Worm (Caenorhabditis elegans) whole organism, L1 larva: ENCODE results near the gene AH9.3.

Experiments used
- Y116A8C.19 ChIP-seq: sonication (generic microtip); optimal IDR thresholded peaks from 2 replicates; lab custom pipeline; 2016; ENCODE audit warnings: missing compliant biosample characterization, missing genetic modification characterization, borderline replicate concordance
- aly-2 ChIP-seq: fragments of 150-350 bp; optimal IDR thresholded peaks from 2 replicates; lab custom pipeline; 2014; ENCODE audit warnings: missing biosample characterization, missing genetic modification characterization
- ama-1 ChIP-seq: fragments of 150-350 bp; optimal IDR thresholded peaks from 2 replicates; lab custom pipeline; 2014
- blmp-1 ChIP-seq: fragments of 150-350 bp; optimal IDR thresholded peaks from 2 replicates; lab custom pipeline; 2014; ENCODE audit warnings: missing biosample characterization, missing genetic modification characterization
- ceh-63 ChIP-seq: fragments of 200-800 bp; sonication (Bioruptor generic); optimal IDR thresholded peaks from 2 replicates; lab custom pipeline; 2018; ENCODE audit warnings: mild to moderate bottlenecking, missing genetic modification characterization, missing compliant biosample characterization
- ceh-82 ChIP-seq, 3 experiments: fragments of 150-350 bp in 1 of 3; sonication (generic microtip) in 2 of 3; optimal IDR thresholded peaks; 2 replicates each; lab custom pipeline; 2014 to 2017; ENCODE audit warnings: missing biosample characterization in 3 of 3, missing genetic modification characterization in 3 of 3
- ces-1 ChIP-seq: fragments of 150-350 bp; optimal IDR thresholded peaks from 2 replicates; lab custom pipeline; 2014; ENCODE audit warnings: missing biosample characterization, missing genetic modification reagents, missing genetic modification characterization
- dsc-1 ChIP-seq: sonication (generic microtip); optimal IDR thresholded peaks from 2 replicates; lab custom pipeline; 2016; ENCODE audit warnings: mild to moderate bottlenecking, missing genetic modification characterization, missing compliant biosample characterization
- efl-1 ChIP-seq, 4 experiments: fragments of 150-350 bp; optimal IDR thresholded peaks in 3 of 4; peaks in 1 of 4; 1 replicate in 1 of 4; 2 replicates in 3 of 4; lab custom pipeline; 2014; ENCODE audit warnings: missing biosample characterization in 2 of 4, missing genetic modification characterization in 2 of 4, missing genetic modification reagents in 2 of 4
- efl-3 ChIP-seq: fragments of 200-800 bp; sonication (Bioruptor generic); optimal IDR thresholded peaks from 2 replicates; lab custom pipeline; 2018; ENCODE audit warnings: mild to moderate bottlenecking, missing genetic modification characterization, missing compliant biosample characterization
- egl-27 ChIP-seq, 2 experiments: fragments of 150-350 bp in 1 of 2; sonication (generic microtip); optimal IDR thresholded peaks; 3 replicates each; lab custom pipeline; 2017 to 2018; ENCODE audit warnings: missing biosample characterization in 2 of 2, missing genetic modification characterization in 2 of 2, missing genetic modification reagents in 2 of 2
- fkh-10 ChIP-seq: sonication (generic microtip); optimal IDR thresholded peaks from 2 replicates; lab custom pipeline; 2017; ENCODE audit warnings: missing biosample characterization, missing genetic modification reagents, missing genetic modification characterization
- fos-1 ChIP-seq: fragments of 150-350 bp; optimal IDR thresholded peaks from 2 replicates; lab custom pipeline; 2014; ENCODE audit warnings: missing biosample characterization, missing genetic modification characterization
- grh-1 ChIP-seq: fragments of 200-800 bp; sonication (Bioruptor generic); IDR thresholded peaks from 2 replicates; pipeline ENCODE4 v1.3.6; 2022; ENCODE audit warnings: missing genetic modification reagents, missing genetic modification characterization, missing compliant biosample characterization
- isw-1 ChIP-seq: fragments of 200-800 bp; sonication (Bioruptor generic); IDR thresholded peaks from 2 replicates; pipeline ENCODE4 v1.3.6; 2022; ENCODE audit warnings: missing genetic modification characterization, missing compliant biosample characterization
- lin-13 ChIP-seq: fragments of 150-350 bp; optimal IDR thresholded peaks from 2 replicates; lab custom pipeline; 2014; ENCODE audit warnings: missing biosample characterization, missing genetic modification reagents, missing genetic modification characterization
- lin-14 ChIP-seq: fragments of 200-800 bp; sonication (Bioruptor generic); optimal IDR thresholded peaks from 2 replicates; lab custom pipeline; 2018; ENCODE audit warnings: mild to moderate bottlenecking, missing genetic modification characterization, moderate library complexity, missing compliant biosample characterization
- lin-15B ChIP-seq: fragments of 150-350 bp; sonication (generic microtip); optimal IDR thresholded peaks from 3 replicates; lab custom pipeline; 2014; ENCODE audit warnings: missing biosample characterization, missing genetic modification characterization
- mef-2 ChIP-seq: fragments of 150-350 bp; optimal IDR thresholded peaks from 2 replicates; lab custom pipeline; 2014; ENCODE audit warnings: missing biosample characterization, missing genetic modification characterization
- mep-1 ChIP-seq: fragments of 150-350 bp; optimal IDR thresholded peaks from 2 replicates; lab custom pipeline; 2014; ENCODE audit warnings: missing biosample characterization, missing genetic modification characterization
- nhr-19 ChIP-seq: fragments of 200-800 bp; sonication (Bioruptor generic); conservative IDR thresholded peaks from 2 replicates; pipeline ENCODE4 v1.3.6; 2022; ENCODE audit warnings: missing genetic modification characterization, missing compliant biosample characterization
- nhr-71 ChIP-seq: sonication (generic microtip); optimal IDR thresholded peaks from 2 replicates; lab custom pipeline; 2016; ENCODE audit warnings: mild to moderate bottlenecking, missing genetic modification characterization, moderate library complexity, missing compliant biosample characterization
- nhr-76 ChIP-seq: sonication (generic microtip); optimal IDR thresholded peaks from 2 replicates; lab custom pipeline; 2017; ENCODE audit warnings: missing biosample characterization, missing genetic modification characterization
- nhr-77 ChIP-seq: fragments of 150-350 bp; optimal IDR thresholded peaks from 2 replicates; lab custom pipeline; 2014; ENCODE audit warnings: missing biosample characterization, missing genetic modification characterization
- nhr-85 ChIP-seq: sonication (generic microtip); peaks from one replicate; lab custom pipeline; 2016; ENCODE audit warnings: missing genetic modification characterization, inconsistent platforms, missing compliant biosample characterization
- nhr-90 ChIP-seq: sonication (generic microtip); optimal IDR thresholded peaks from 2 replicates; lab custom pipeline; 2016; ENCODE audit warnings: mild to moderate bottlenecking, missing genetic modification characterization, missing compliant biosample characterization; ENCODE audit not compliant: poor library complexity
- rnt-1 ChIP-seq: sonication (generic microtip); optimal IDR thresholded peaks from 2 replicates; lab custom pipeline; 2016; ENCODE audit warnings: mild to moderate bottlenecking, missing genetic modification characterization, moderate library complexity, missing compliant biosample characterization
- snpc-4 ChIP-seq: fragments of 150-350 bp; optimal IDR thresholded peaks from 2 replicates; lab custom pipeline; 2014; ENCODE audit warnings: missing biosample characterization, missing genetic modification characterization
- sox-4 ChIP-seq: sonication (generic microtip); optimal IDR thresholded peaks from 2 replicates; lab custom pipeline; 2016; ENCODE audit warnings: missing genetic modification characterization, missing compliant biosample characterization
- swsn-7 ChIP-seq: sonication (generic microtip); optimal IDR thresholded peaks from 2 replicates; lab custom pipeline; 2016; ENCODE audit warnings: missing genetic modification characterization, missing compliant biosample characterization
- unc-98 ChIP-seq: fragments of 200-800 bp; sonication (Bioruptor generic); IDR thresholded peaks from 2 replicates; pipeline ENCODE4 v1.3.6; 2022; ENCODE audit warnings: missing genetic modification characterization, missing compliant biosample characterization
- vab-15 ChIP-seq: sonication (generic microtip); optimal IDR thresholded peaks from 2 replicates; lab custom pipeline; 2017; ENCODE audit warnings: missing genotype, mild to moderate bottlenecking, missing genetic modification characterization, missing compliant biosample characterization
- zag-1 ChIP-seq: fragments of 150-350 bp; optimal IDR thresholded peaks from 2 replicates; lab custom pipeline; 2014; ENCODE audit warnings: missing biosample characterization, missing genetic modification characterization
- zip-4 ChIP-seq: fragments of 200-800 bp; sonication (Bioruptor generic); optimal IDR thresholded peaks from 2 replicates; lab custom pipeline; 2018; ENCODE audit warnings: mild to moderate bottlenecking, missing genetic modification characterization, moderate library complexity, missing compliant biosample characterization

AH9.3 gene

ce11 chrX:2226875-2227355 is 34.0 kb downstream of the AH9.3 start (continued):
- TF ChIP-seq mep-1 (peak; percentile 52), nhr-77 (tag; lab: Kevin White, UChicago) (peak; percentile 49), nhr-19 (GFP tag; lab: Robert Waterston, UW) (peak; percentile 74), aly-2 (tag; lab: Kevin White, UChicago) (no peak), lin-15B (tag; lab: Kevin White, UChicago) (no peak)
- TF ChIP-seq, all 84 proteins: peak for 46

ce11 chrX:2220850-2221249 is 40.1 kb downstream of the AH9.3 start, which contains the start of gene hex-1:
Gene hex-1, plus strand, starts transcription at chrX:2221150.
- no peak for TF ChIP-seq fkh-10 (GFP tag; lab: Kevin White, UChicago)
- TF ChIP-seq nhr-76 (tag; lab: Kevin White, UChicago), result no peak
- TF ChIP-seq ceh-63 (GFP tag; lab: Kevin White, UChicago), result no peak
- TF ChIP-seq sox-4, result no peak
- no peak for TF ChIP-seq unc-98 (GFP tag; lab: Robert Waterston, UW)
- no peak for TF ChIP-seq ceh-82 (tag; optimal IDR thresholded peaks at IDR 0.05; lab: Kevin White, UChicago)
- TF ChIP-seq swsn-7, result no peak
- no peak for TF ChIP-seq nhr-71 (tag; lab: Kevin White, UChicago)
- no peak for TF ChIP-seq nhr-90
- no peak for TF ChIP-seq vab-15 (tag; lab: Kevin White, UChicago)
- no peak for TF ChIP-seq lin-13
- no peak for TF ChIP-seq zag-1 (tag; lab: Kevin White, UChicago)
- TF ChIP-seq zip-4 (GFP tag; lab: Kevin White, UChicago), result no peak
- no peak for TF ChIP-seq ama-1
- no peak for TF ChIP-seq efl-3 (GFP tag; lab: Kevin White, UChicago)
- TF ChIP-seq dsc-1 (tag; lab: Kevin White, UChicago), result no peak
- TF ChIP-seq lin-15B (tag; lab: Kevin White, UChicago), result no peak

DNA sequence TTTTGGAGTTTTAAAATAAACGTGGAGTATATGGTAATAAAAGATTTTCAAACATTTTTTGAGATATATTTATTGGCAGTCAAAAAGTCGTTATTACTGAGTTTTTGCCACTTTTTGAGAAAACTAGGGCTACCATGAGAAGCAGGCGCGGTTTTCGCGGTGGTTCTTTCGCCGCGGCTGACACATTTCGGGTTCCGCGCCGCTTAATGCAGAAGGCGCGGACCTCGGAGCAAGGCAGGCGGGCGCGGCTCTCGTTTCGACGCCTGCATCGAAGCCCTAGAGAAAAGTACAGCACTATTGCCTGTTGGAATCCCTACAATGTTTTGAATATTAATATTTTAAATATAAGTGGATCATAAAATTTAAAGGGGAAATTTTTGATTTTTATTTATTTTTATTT is 41.5 kb downstream of the AH9.3 start:
- no peak for TF ChIP-seq Y116A8C.19 (tag; lab: Kevin White, UChicago)
- peak; percentile 61 for TF ChIP-seq snpc-4
- TF ChIP-seq rnt-1, result peak; percentile 27

ce11 chrX:2219006-2219405 is 41.9 kb downstream of the AH9.3 start:
- TF ChIP-seq mef-2 (tag; lab: Kevin White, UChicago), result no peak
- TF ChIP-seq blmp-1 (tag; lab: Kevin White, UChicago), result peak; percentile 98

- no peak for TF ChIP-seq efl-1 (optimal IDR thresholded peaks at IDR 0.05; lab: Kevin White, UChicago)
- peak in 1 of 2 experiments; percentile 60 for TF ChIP-seq efl-1 (GFP tag; optimal IDR thresholded peaks at IDR 0.05 in 1 of 2; lab: Kevin White, UChicago)
- TF ChIP-seq grh-1 (GFP tag; lab: Robert Waterston, UW), result peak; percentile 41; the same call in 1 of the 2 replicates
- TF ChIP-seq lin-14 (GFP tag; lab: Kevin White, UChicago), result peak; percentile 61
- no peak for TF ChIP-seq isw-1 (GFP tag; lab: Robert Waterston, UW)
- no peak for TF ChIP-seq ces-1 (GFP tag; lab: Kevin White, UChicago)
- peak; percentile 81 for TF ChIP-seq nhr-85 (tag; lab: Kevin White, UChicago)
- no peak for TF ChIP-seq fos-1 (tag; lab: Kevin White, UChicago)
- peak; percentile 83 for TF ChIP-seq blmp-1 (tag; lab: Kevin White, UChicago)
- peak in 1 of 2 experiments; percentile 5 for TF ChIP-seq egl-27 (tag; optimal IDR thresholded peaks at IDR 0.05; lab: Kevin White, UChicago)
Measured at ce11 chrX:2216662-2217061, 44.2 kb downstream of the AH9.3 start.
